Worm (Caenorhabditis elegans) whole organism, young adult: ENCODE measurements around the gene F31F6.3.

Source experiments
- F37B4.10 ChIP-seq: fragments of 200-800 bp; sonication (Bioruptor generic); IDR thresholded peaks from 2 replicates; pipeline ENCODE4 v1.3.6; 2022; ENCODE audit warnings: missing genetic modification characterization, missing compliant biosample characterization
- T26A5.8 ChIP-seq: sonication (generic microtip); optimal IDR thresholded peaks from 2 replicates; lab custom pipeline; 2016; ENCODE audit warnings: missing genetic modification characterization, missing compliant biosample characterization
- athp-1 ChIP-seq: sonication (generic microtip); optimal IDR thresholded peaks from 2 replicates; lab custom pipeline; 2017; ENCODE audit warnings: mild to moderate bottlenecking, missing genetic modification characterization, missing compliant biosample characterization
- hlh-26 ChIP-seq: fragments of 200-800 bp; sonication (Bioruptor generic); conservative IDR thresholded peaks from 2 replicates; pipeline ENCODE4 v1.3.6; 2022; ENCODE audit warnings: missing genetic modification reagents, missing genetic modification characterization, missing compliant biosample characterization
- lin-40 ChIP-seq: sonication (generic microtip); optimal IDR thresholded peaks from 2 replicates; lab custom pipeline; 2016; ENCODE audit warnings: missing genetic modification characterization, mild to moderate bottlenecking, missing compliant biosample characterization, missing genotype, missing genetic modification reagents
- nfya-2 ChIP-seq: fragments of 200-800 bp; sonication (Bioruptor generic); IDR thresholded peaks from 2 replicates; pipeline ENCODE4 v1.3.6; 2022; ENCODE audit warnings: missing genetic modification reagents, missing genetic modification characterization, missing compliant biosample characterization
- nhr-120 ChIP-seq: fragments of 200-800 bp; sonication (Bioruptor generic); IDR thresholded peaks from 2 replicates; pipeline ENCODE4 v1.3.6; 2022; ENCODE audit warnings: missing genetic modification characterization, missing compliant biosample characterization
- sdz-38 ChIP-seq: sonication (generic microtip); optimal IDR thresholded peaks from 2 replicates; lab custom pipeline; 2016; ENCODE audit warnings: missing genotype, missing genetic modification characterization, missing compliant biosample characterization
- snpc-4 ChIP-seq, 5 experiments: fragments of 150-350 bp in 1 of 5; sonication (generic microtip) in 4 of 5; optimal IDR thresholded peaks; 2 replicates each; lab custom pipeline; 2014 to 2018; ENCODE audit warnings: missing genetic modification characterization in 5 of 5, missing biosample characterization in 3 of 5, antibody characterized with exemption in 2 of 5, mild to moderate bottlenecking in 2 of 5, missing compliant biosample characterization in 2 of 5, missing genotype in 2 of 5, moderate library complexity in 2 of 5, missing genetic modification reagents in 1 of 5
- unc-62 ChIP-seq: fragments of 150-350 bp; optimal IDR thresholded peaks from 2 replicates; lab custom pipeline; 2014; ENCODE audit warnings: missing biosample characterization, missing genetic modification reagents, missing genetic modification characterization

- TF ChIP-seq T26A5.8 (tag; lab: Kevin White, UChicago) (no peak), unc-62 (GFP tag; lab: Kevin White, UChicago) (no peak), sdz-38 (tag; lab: Kevin White, UChicago) (no peak), lin-40 (tag; lab: Kevin White, UChicago) (no peak), F37B4.10 (GFP tag; lab: Robert Waterston, UW) (no peak), nhr-120 (no peak), hlh-26 (GFP tag; lab: Robert Waterston, UW) (no peak), athp-1 (no peak), snpc-4 (GFP tag; optimal IDR thresholded peaks at IDR 0.05; lab: Kevin White, UChicago) (no peak), snpc-4 (tag; optimal IDR thresholded peaks at IDR 0.05; lab: Kevin White, UChicago) (no peak), nfya-2 (GFP tag; lab: Robert Waterston, UW) (no peak)
These were observed 38.0 kb upstream of the F31F6.3 start for ce11 chrX:14910689-14911088.
